Fruit fly (Drosophila melanogaster): Measurements from ENCODE around the gene CG10553.

DNA sequence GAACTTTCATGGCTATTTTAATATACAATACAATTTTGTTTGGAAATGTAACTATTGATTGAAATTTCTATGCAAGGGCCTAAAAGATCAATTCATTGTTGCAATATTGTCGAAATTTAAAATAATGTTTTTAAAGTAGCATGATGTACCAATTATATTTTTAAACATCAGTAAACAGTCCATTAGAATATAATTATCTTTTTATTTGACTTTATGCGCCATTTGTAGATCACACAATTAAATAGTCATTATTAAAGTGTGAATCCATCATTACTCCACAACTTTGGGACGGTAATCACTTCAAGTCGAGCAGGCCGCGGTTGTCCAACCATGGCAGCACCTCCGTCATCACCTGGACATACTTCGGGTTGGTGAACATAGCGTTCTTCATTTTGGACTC is 7.1 kb downstream of the CG10553 start, which contains the start of gene CG31099:
- TF ChIP-seq h (GFP tag; optimal IDR thresholded peaks at IDR 0.05) (no peak), CG9705 (GFP tag; optimal IDR thresholded peaks at IDR 0.05) (no peak), Dfd (GFP tag; optimal IDR thresholded peaks at IDR 0.05) (no peak), dl (GFP tag; optimal IDR thresholded peaks at IDR 0.05; ENCODE audit: insufficient read depth in 1 of 2, partially characterized antibody in 2 of 2) (no peak), GATAd (GFP tag; optimal IDR thresholded peaks at IDR 0.05) (no peak)

Measured in whole organism, wandering third instar larva.